Worm (Caenorhabditis elegans): Measurements from ENCODE around the gene nuaf-1.

- TF ChIP-seq T20F7.1 (GFP tag; optimal IDR thresholded peaks at IDR 0.05) (no peak), nhr-102 (tag; optimal IDR thresholded peaks at IDR 0.05) (no peak), unc-39 (tag; optimal IDR thresholded peaks at IDR 0.05) (no peak), mes-2 (tag; optimal IDR thresholded peaks at IDR 0.05; ENCODE audit: poor library complexity, severe bottlenecking) (no peak), unc-62 (GFP tag; optimal IDR thresholded peaks at IDR 0.05 in 1 of 2) (no peak), unc-62 (tag; optimal IDR thresholded peaks at IDR 0.05) (no peak), pqm-1 (tag; optimal IDR thresholded peaks at IDR 0.05) (no peak), ceh-82 (tag; optimal IDR thresholded peaks at IDR 0.05) (no peak), tag-97 (GFP tag; IDR thresholded peaks at IDR 0.05) (no peak), aly-2 (tag; optimal IDR thresholded peaks at IDR 0.05) (no peak), ama-1 (optimal IDR thresholded peaks at IDR 0.05) (no peak), snpc-4 (tag; optimal IDR thresholded peaks at IDR 0.05) (no peak), nhr-77 (tag; optimal IDR thresholded peaks at IDR 0.05) (no peak)
Measured at ce11 chrV:13565781-13566180, 2.6 kb downstream of the nuaf-1 start, which contains the start of gene slrp-1.

Measured in whole organism, L4 larva.